Fruit fly (Drosophila melanogaster) whole organism, embryonic: ENCODE measurements around the gene CG7320.

Source experiments
- CG10274 ChIP-seq: fragments of 200-800 bp; sonication (Bioruptor generic); optimal IDR thresholded peaks from 3 replicates; lab custom pipeline; 2017; ENCODE audit warnings: missing biosample characterization, mild to moderate bottlenecking, missing genetic modification characterization
- CG11085 ChIP-seq: fragments of 200-800 bp; sonication (Bioruptor generic); IDR thresholded peaks from 2 replicates; pipeline ENCODE4 v1.3.6; 2022; ENCODE audit warnings: missing biosample characterization, missing genetic modification characterization
- CG11695 ChIP-seq: fragments of 200-800 bp; sonication (Bioruptor generic); IDR thresholded peaks from 3 replicates; pipeline ENCODE4 v1.3.6; 2022; ENCODE audit warnings: missing biosample characterization, missing genetic modification characterization
- CG12744 ChIP-seq: fragments of 200-800 bp; sonication (Bioruptor generic); optimal IDR thresholded peaks from 2 replicates; lab custom pipeline; 2016; ENCODE audit warnings: missing biosample characterization, missing genetic modification characterization
- CG12769 ChIP-seq: fragments of 200-800 bp; sonication (Bioruptor generic); optimal IDR thresholded peaks from 2 replicates; lab custom pipeline; 2019; ENCODE audit warnings: missing biosample characterization, mild to moderate bottlenecking, missing genetic modification characterization, moderate library complexity
- CG1602 ChIP-seq: fragments of 200-800 bp; sonication (Bioruptor generic); optimal IDR thresholded peaks from 3 replicates; lab custom pipeline; 2016; ENCODE audit warnings: missing biosample characterization, missing genetic modification characterization
- CG1647 ChIP-seq: fragments of 200-800 bp; sonication (Bioruptor generic); optimal IDR thresholded peaks from 3 replicates; lab custom pipeline; 2016; ENCODE audit warnings: missing biosample characterization, missing genetic modification characterization
- CG18262 ChIP-seq: fragments of 200-800 bp; optimal IDR thresholded peaks from 3 replicates; lab custom pipeline; 2019; ENCODE audit warnings: missing biosample characterization, mild to moderate bottlenecking, missing genetic modification characterization, moderate library complexity
- CG18476 ChIP-seq: fragments of 200-800 bp; sonication (Bioruptor generic); optimal IDR thresholded peaks from 2 replicates; lab custom pipeline; 2016; ENCODE audit warnings: missing biosample characterization, mild to moderate bottlenecking, missing genetic modification characterization
- CG18599 ChIP-seq: fragments of 200-800 bp; sonication (Bioruptor generic); optimal IDR thresholded peaks from 3 replicates; lab custom pipeline; 2017; ENCODE audit warnings: missing biosample characterization, missing genetic modification characterization, mild to moderate bottlenecking, moderate library complexity, missing genetic modification reagents
- CG2199 ChIP-seq: fragments of 200-800 bp; sonication (Bioruptor generic); IDR thresholded peaks from 3 replicates; pipeline ENCODE4 v1.3.6; 2022; ENCODE audit warnings: missing biosample characterization, missing genetic modification characterization
- CG4360 ChIP-seq: fragments of 200-800 bp; sonication (Bioruptor generic); IDR thresholded peaks from 2 replicates; pipeline ENCODE4 v1.3.6; 2022; ENCODE audit warnings: missing biosample characterization, missing genetic modification characterization
- CG43689 ChIP-seq: fragments of 200-800 bp; sonication (Bioruptor generic); IDR thresholded peaks from 2 replicates; pipeline ENCODE4 v1.3.6; 2022; ENCODE audit warnings: missing biosample characterization, missing genetic modification characterization
- CG4404 ChIP-seq: fragments of 200-800 bp; sonication (Bioruptor generic); IDR thresholded peaks from 2 replicates; pipeline ENCODE4 v1.3.6; 2022; ENCODE audit warnings: missing biosample characterization, missing genetic modification characterization
- CG6791 ChIP-seq: fragments of 200-800 bp; sonication (Bioruptor generic); IDR thresholded peaks from 3 replicates; pipeline ENCODE4 v1.3.6; 2022; ENCODE audit warnings: missing biosample characterization, missing genetic modification characterization; ENCODE audit not compliant: partially characterized antibody
- CHES-1-like ChIP-seq: fragments of 200-800 bp; sonication (Bioruptor generic); optimal IDR thresholded peaks from 2 replicates; lab custom pipeline; 2016; ENCODE audit warnings: missing biosample characterization, missing genetic modification characterization
- CoRest ChIP-seq: fragments of 200-800 bp; sonication (Bioruptor generic); optimal IDR thresholded peaks from 3 replicates; lab custom pipeline; 2018; ENCODE audit warnings: missing biosample characterization, mild to moderate bottlenecking, missing genetic modification characterization, moderate library complexity
- CrebB ChIP-seq: fragments of 200-800 bp; sonication (Bioruptor generic); optimal IDR thresholded peaks from 3 replicates; lab custom pipeline; 2018; ENCODE audit warnings: missing biosample characterization, mild to moderate bottlenecking, missing genetic modification characterization
- D19A ChIP-seq: fragments of 200-800 bp; optimal IDR thresholded peaks from 3 replicates; lab custom pipeline; 2019; ENCODE audit warnings: missing biosample characterization, mild to moderate bottlenecking, missing genetic modification characterization, moderate library complexity
- E2f2 ChIP-seq: fragments of 200-800 bp; sonication (Bioruptor generic); IDR thresholded peaks from 2 replicates; pipeline ENCODE4 v1.3.6; 2022; ENCODE audit warnings: missing biosample characterization, missing genetic modification characterization
- MBD-R2 ChIP-seq: fragments of 200-800 bp; sonication (Bioruptor generic); IDR thresholded peaks from 2 replicates; pipeline ENCODE4 v1.3.6; 2022; ENCODE audit warnings: missing biosample characterization, missing genetic modification characterization
- NFAT ChIP-seq: fragments of 200-800 bp; sonication (Bioruptor generic); IDR thresholded peaks from 2 replicates; pipeline ENCODE4 v1.3.6; 2022; ENCODE audit warnings: missing biosample characterization, missing genetic modification characterization
- Sry-β ChIP-seq: fragments of 200-800 bp; sonication (Bioruptor generic); optimal IDR thresholded peaks from 2 replicates; lab custom pipeline; 2018; ENCODE audit warnings: missing biosample characterization, mild to moderate bottlenecking, missing genetic modification characterization, moderate library complexity
- Usf ChIP-seq: fragments of 200-800 bp; sonication (Bioruptor generic); optimal IDR thresholded peaks from 2 replicates; lab custom pipeline; 2017; ENCODE audit warnings: missing genotype, missing biosample characterization, missing genetic modification characterization
- Xbp1 ChIP-seq: fragments of 200-800 bp; sonication (Bioruptor generic); optimal IDR thresholded peaks from 3 replicates; lab custom pipeline; 2016; ENCODE audit warnings: missing biosample characterization, mild to moderate bottlenecking, missing genetic modification characterization
- bowl ChIP-seq: fragments of 200-800 bp; sonication (Bioruptor generic); IDR thresholded peaks from 2 replicates; pipeline ENCODE4 v1.3.6; 2022; ENCODE audit warnings: missing biosample characterization, missing genetic modification characterization
- chinmo ChIP-seq: fragments of 200-800 bp; sonication (Bioruptor generic); IDR thresholded peaks from 4 replicates; pipeline ENCODE4 v1.3.6; 2022; ENCODE audit warnings: missing biosample characterization, missing genetic modification characterization; ENCODE audit not compliant: partially characterized antibody
- crol ChIP-seq: fragments of 200-800 bp; sonication (Bioruptor generic); IDR thresholded peaks from 2 replicates; pipeline ENCODE4 v1.3.6; 2022; ENCODE audit warnings: missing biosample characterization, missing genetic modification characterization
- dysf ChIP-seq: fragments of 200-800 bp; sonication (Bioruptor generic); IDR thresholded peaks from 3 replicates; pipeline ENCODE4 v1.3.6; 2022; ENCODE audit warnings: missing biosample characterization, missing genetic modification characterization
- eyg ChIP-seq: fragments of 200-800 bp; sonication (Bioruptor generic); optimal IDR thresholded peaks from 3 replicates; lab custom pipeline; 2016; ENCODE audit warnings: missing biosample characterization, missing genetic modification characterization
- fd64A ChIP-seq: fragments of 200-800 bp; sonication (Bioruptor generic); optimal IDR thresholded peaks from 3 replicates; lab custom pipeline; 2018; ENCODE audit warnings: missing biosample characterization, mild to moderate bottlenecking, missing genetic modification characterization
- grn ChIP-seq: fragments of 200-800 bp; sonication (Bioruptor generic); optimal IDR thresholded peaks from 3 replicates; lab custom pipeline; 2017; ENCODE audit warnings: missing biosample characterization, missing genetic modification characterization
- her ChIP-seq: fragments of 200-800 bp; sonication (Bioruptor generic); optimal IDR thresholded peaks from 2 replicates; lab custom pipeline; 2016; ENCODE audit warnings: missing biosample characterization, missing genetic modification characterization
- kni ChIP-seq: fragments of 200-800 bp; sonication (Bioruptor generic); optimal IDR thresholded peaks from 3 replicates; lab custom pipeline; 2017; ENCODE audit warnings: mild to moderate bottlenecking, missing biosample characterization, missing genetic modification reagents, missing genetic modification characterization
- mld ChIP-seq: fragments of 200-800 bp; sonication (Bioruptor generic); IDR thresholded peaks from 3 replicates; pipeline ENCODE4 v1.3.6; 2022; ENCODE audit warnings: missing biosample characterization, missing genetic modification characterization; ENCODE audit not compliant: partially characterized antibody
- prd ChIP-seq, 3 experiments: fragments of >200 bp in 2 of 3; fragments of 200-800 bp in 1 of 3; sonication (Bioruptor generic) in 1 of 3; optimal IDR thresholded peaks in 2 of 3; IDR thresholded peaks in 1 of 3; 2 replicates in 2 of 3; 3 replicates in 1 of 3; pipeline versions ENCODE4 v1.3.6 to Lab custom; 2017 to 2022; ENCODE audit warnings: missing biosample characterization in 1 of 3, missing genetic modification characterization in 1 of 3
- sc ChIP-seq, 3 experiments: fragments of >200 bp in 2 of 3; fragments of 200-800 bp in 1 of 3; sonication (Bioruptor generic) in 1 of 3; optimal IDR thresholded peaks; 2 replicates in 2 of 3; 3 replicates in 1 of 3; lab custom pipeline; 2017; ENCODE audit warnings: mild to moderate bottlenecking in 1 of 3, missing biosample characterization in 1 of 3, missing genetic modification characterization in 1 of 3, missing genetic modification reagents in 1 of 3
- shn ChIP-seq: fragments of 200-800 bp; sonication (Bioruptor generic); optimal IDR thresholded peaks from 3 replicates; lab custom pipeline; 2016; ENCODE audit warnings: missing biosample characterization, missing genetic modification characterization
- slou ChIP-seq: fragments of 200-800 bp; sonication (Bioruptor generic); optimal IDR thresholded peaks from 3 replicates; lab custom pipeline; 2016; ENCODE audit warnings: missing biosample characterization, missing genetic modification characterization
- sqz ChIP-seq: fragments of 200-800 bp; sonication (Bioruptor generic); optimal IDR thresholded peaks from 3 replicates; lab custom pipeline; 2018; ENCODE audit warnings: missing biosample characterization, mild to moderate bottlenecking, missing genetic modification characterization
- stc ChIP-seq: fragments of 200-800 bp; sonication (Bioruptor generic); IDR thresholded peaks from 2 replicates; pipeline ENCODE4 v1.3.6; 2022; ENCODE audit warnings: missing biosample characterization, missing genetic modification characterization
- ttk ChIP-seq: fragments of 200-800 bp; sonication (Bioruptor generic); IDR thresholded peaks from 2 replicates; pipeline ENCODE4 v2.1.2; 2022; ENCODE audit warnings: missing biosample characterization, missing genetic modification characterization
- vnd ChIP-seq: fragments of 200-800 bp; sonication (Bioruptor generic); IDR thresholded peaks from 3 replicates; pipeline ENCODE4 v1.3.6; 2022; ENCODE audit warnings: missing biosample characterization, missing genetic modification characterization; ENCODE audit not compliant: partially characterized antibody

Gene CG7320

DNA sequence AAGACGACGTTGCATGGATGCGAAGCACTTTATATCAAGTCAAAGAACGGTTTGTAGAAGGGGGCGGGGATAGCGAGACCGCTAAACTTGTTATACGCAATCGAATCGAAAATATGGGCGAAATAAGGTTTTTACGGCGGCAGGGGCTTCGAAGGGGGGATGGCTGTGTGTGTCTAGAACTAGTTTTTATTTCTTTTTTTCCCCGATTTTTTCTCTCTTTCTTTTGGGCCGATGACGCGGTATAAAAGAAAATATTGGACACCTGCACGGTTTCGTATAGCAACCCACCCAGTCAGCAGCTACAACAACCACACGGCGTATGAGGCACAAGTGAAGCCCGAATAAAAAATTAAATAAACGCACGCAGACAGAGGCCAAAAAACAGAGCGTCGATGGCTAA lies 3.1 kb downstream of the CG7320 start (continued):
- TF ChIP-seq vnd = no peak
- no peak for TF ChIP-seq CG4404 (GFP tag; lab: Robert Waterston, UW)
- no peak for TF ChIP-seq CG43689 (GFP tag; lab: Robert Waterston, UW)
- TF ChIP-seq CG11085 (GFP tag; lab: Robert Waterston, UW) = no peak
- TF ChIP-seq ttk (GFP tag; lab: Robert Waterston, UW) = no peak
- TF ChIP-seq bowl (GFP tag; lab: Robert Waterston, UW) = no peak
- TF ChIP-seq CG6791 (GFP tag; lab: Robert Waterston, UW) = 0 out of 3 replicates have a peak, but pooled peaks have one; percentile 6
- no peak for TF ChIP-seq CG18262 (tag; lab: Kevin White, UChicago)
- TF ChIP-seq prd (optimal IDR thresholded peaks at IDR 0.05; lab: Kevin White, UChicago) = no peak
- no peak for TF ChIP-seq prd (GFP tag; IDR thresholded peaks at IDR 0.05; lab: Robert Waterston, UW)
- no peak for TF ChIP-seq shn (GFP tag; lab: Kevin White, UChicago)
- no peak for TF ChIP-seq CG1647
- no peak for TF ChIP-seq mld (GFP tag; lab: Robert Waterston, UW)
- TF ChIP-seq Sry-β (GFP tag; lab: Kevin White, UChicago) = no peak
- TF ChIP-seq CoRest = no peak
- peak; percentile 95 for TF ChIP-seq CG4360 (GFP tag; lab: Robert Waterston, UW)
- peak; percentile 84; the same call in 2 of the 3 replicates for TF ChIP-seq CG2199 (GFP tag; lab: Robert Waterston, UW)
- TF ChIP-seq CG12744 (GFP tag; lab: Kevin White, UChicago) = no peak
- no peak for TF ChIP-seq Xbp1 (GFP tag; lab: Kevin White, UChicago)
- TF ChIP-seq CG11695 = no peak
- TF ChIP-seq her = no peak
- TF ChIP-seq slou (GFP tag; lab: Kevin White, UChicago) = no peak
- TF ChIP-seq sc (optimal IDR thresholded peaks at IDR 0.05; lab: Kevin White, UChicago) = no peak
- TF ChIP-seq sc (GFP tag; optimal IDR thresholded peaks at IDR 0.05; lab: Kevin White, UChicago) = no peak
- TF ChIP-seq CG1602 (GFP tag; lab: Kevin White, UChicago) = no peak
- TF ChIP-seq MBD-R2 (GFP tag; lab: Robert Waterston, UW) = no peak
- TF ChIP-seq crol (GFP tag; lab: Robert Waterston, UW) = peak; percentile 82
- no peak for TF ChIP-seq CHES-1-like (GFP tag; lab: Kevin White, UChicago)
- TF ChIP-seq grn = no peak
- no peak for TF ChIP-seq E2f2 (GFP tag; lab: Robert Waterston, UW)
- no peak for TF ChIP-seq eyg (GFP tag; lab: Kevin White, UChicago)
- TF ChIP-seq CG18599 = no peak
- TF ChIP-seq CrebB = no peak
- TF ChIP-seq CG10274 (GFP tag; lab: Kevin White, UChicago) = no peak
- TF ChIP-seq chinmo (GFP tag; lab: Robert Waterston, UW) = no peak; the same call in 3 of the 4 replicates
- TF ChIP-seq sqz (GFP tag; lab: Kevin White, UChicago) = peak; percentile 54
- TF ChIP-seq dysf = no peak
- peak; percentile 83 for TF ChIP-seq kni
- TF ChIP-seq Usf = no peak
- no peak for TF ChIP-seq NFAT
- TF ChIP-seq D19A (tag; lab: Kevin White, UChicago) = no peak
- no peak for TF ChIP-seq CG18476
- peak; percentile 7 for TF ChIP-seq CG12769 (tag; lab: Kevin White, UChicago)
- no peak for TF ChIP-seq fd64A (GFP tag; lab: Kevin White, UChicago)
- TF ChIP-seq stc = no peak
